Worm (Caenorhabditis elegans): ENCODE measurements around the gene unc-84.

The unc-84 gene

DNA sequence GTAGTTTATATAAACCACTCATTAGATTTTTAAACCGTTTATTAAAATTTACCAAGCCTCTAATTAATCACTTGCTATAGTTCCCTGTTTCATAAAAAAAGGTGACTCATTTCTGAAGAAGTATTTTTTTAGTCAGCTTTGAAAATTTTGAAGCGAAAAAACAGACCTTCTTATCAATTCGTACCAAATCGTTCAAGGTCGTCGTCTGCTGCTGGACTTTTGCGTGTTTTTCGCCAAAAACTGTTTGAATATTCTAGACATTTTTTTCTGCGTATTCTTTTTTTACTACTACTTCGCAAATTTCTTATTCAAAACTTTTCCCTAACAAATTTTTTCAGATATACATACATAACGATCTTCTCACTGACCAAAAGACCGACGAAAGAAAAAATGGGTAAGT lies 42.3 kb upstream of the unc-84 start, which contains the start of gene cah-4:
cah-4 (plus strand) TSS at position 339 of the 400 bp plus-strand sequence.
- TF ChIP-seq efl-1 (GFP tag; optimal IDR thresholded peaks at IDR 0.05) (no peak), dpff-1 (tag; optimal IDR thresholded peaks at IDR 0.05) (no peak), nhr-120 (GFP tag; IDR thresholded peaks at IDR 0.05) (no peak), rpc-1 (optimal IDR thresholded peaks at IDR 0.05) (no peak), rpc-1 (tag; optimal IDR thresholded peaks at IDR 0.05) (no peak), ama-1 (optimal IDR thresholded peaks at IDR 0.05) (peak; percentile 75), ama-1 (GFP tag; optimal IDR thresholded peaks at IDR 0.05) (no peak), madf-10 (tag; optimal IDR thresholded peaks at IDR 0.05) (no peak)

DNA sequence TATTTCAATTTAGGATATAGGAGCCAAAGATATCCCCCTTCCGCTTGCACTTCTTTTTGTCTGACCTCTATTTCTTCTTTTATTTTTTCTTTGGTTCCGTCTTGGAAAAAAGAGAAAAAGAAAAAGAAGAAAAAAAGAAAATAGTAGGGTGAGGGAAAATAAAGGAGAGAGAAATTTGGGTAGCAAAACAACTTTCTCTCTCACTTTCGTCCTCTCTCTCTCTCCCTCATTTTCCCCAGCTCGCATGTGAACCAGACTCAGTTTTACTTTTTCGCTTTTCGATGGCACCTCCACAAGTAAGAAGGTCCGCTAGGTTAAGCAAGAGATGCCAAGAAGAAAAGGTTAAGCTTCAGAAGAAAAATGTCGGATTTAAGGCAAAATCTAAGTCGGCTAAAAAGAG lies 41.8 kb upstream of the unc-84 start:
- TF ChIP-seq ama-1 (optimal IDR thresholded peaks at IDR 0.05) (peak; percentile 88), ama-1 (GFP tag; optimal IDR thresholded peaks at IDR 0.05) (no peak), pbrm-1 (GFP tag; IDR thresholded peaks at IDR 0.05) (no peak), egrh-3 (GFP tag; IDR thresholded peaks at IDR 0.05) (no peak), hmg-1.2 (GFP tag; IDR thresholded peaks at IDR 0.05) (0 out of 2 replicates have a peak, but pooled peaks have one; percentile 13), lin-40 (tag; optimal IDR thresholded peaks at IDR 0.05) (no peak), F52B5.7 (tag; optimal IDR thresholded peaks at IDR 0.05) (no peak), K12H6.12 (tag; optimal IDR thresholded peaks at IDR 0.05) (no peak), nfyb-1 (GFP tag; IDR thresholded peaks at IDR 0.05) (0 out of 2 replicates have a peak, but pooled peaks have one; percentile 31)

DNA sequence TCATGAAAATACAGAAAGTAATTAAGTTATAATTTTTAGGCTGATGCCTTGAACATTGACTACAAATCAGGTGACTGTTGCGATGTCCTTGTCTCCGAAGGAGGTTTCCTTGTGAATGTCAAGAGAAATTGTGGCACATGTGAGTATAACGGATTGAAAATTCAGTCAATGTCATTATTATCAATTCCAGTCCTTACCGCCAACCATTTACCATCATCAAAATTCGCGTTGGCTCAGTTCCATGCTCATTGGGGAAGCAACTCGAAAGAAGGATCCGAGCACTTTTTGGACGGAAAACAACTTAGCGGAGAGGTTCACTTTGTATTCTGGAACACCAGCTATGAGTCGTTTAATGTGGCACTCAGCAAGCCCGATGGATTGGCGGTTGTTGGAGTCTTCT lies 41.2 kb upstream of the unc-84 start:
- TF ChIP-seq fkh-3 (tag; optimal IDR thresholded peaks at IDR 0.05) = peak; percentile 4
- no peak for TF ChIP-seq ztf-18 (tag; optimal IDR thresholded peaks at IDR 0.05)
- peak; percentile 83 for TF ChIP-seq ama-1 (optimal IDR thresholded peaks at IDR 0.05)
- no peak for TF ChIP-seq ama-1 (GFP tag; optimal IDR thresholded peaks at IDR 0.05)

DNA sequence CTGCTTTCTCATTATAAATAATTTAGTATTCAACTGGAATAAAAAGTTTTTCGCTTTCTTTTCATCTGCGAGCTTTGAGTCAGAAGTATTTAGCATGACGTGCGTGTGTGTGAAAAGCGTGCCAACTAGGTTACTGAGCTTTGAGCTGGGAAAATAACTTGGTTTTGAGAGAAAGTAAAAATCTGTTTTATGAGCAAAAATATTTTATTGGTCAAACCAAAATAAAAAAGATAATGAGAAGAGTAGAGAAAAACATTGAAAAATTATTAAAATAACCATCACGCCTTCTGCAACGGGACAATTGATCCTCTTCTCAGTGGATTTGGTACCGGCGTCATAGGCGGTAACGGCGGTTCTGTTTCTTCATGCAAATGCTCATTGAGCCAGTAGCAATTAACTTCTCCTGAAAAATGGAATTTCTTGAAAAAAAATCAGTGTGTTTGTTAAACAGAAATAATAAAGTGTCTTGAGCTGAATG lies 40.0 kb upstream of the unc-84 start:
- TF ChIP-seq C06A6.2 (GFP tag; conservative IDR thresholded peaks at IDR 0.05) = 0 out of 2 replicates have a peak, but pooled peaks have one; percentile 16
- 0 out of 2 replicates have a peak, but pooled peaks have one; percentile 13 for TF ChIP-seq madf-3 (GFP tag; IDR thresholded peaks at IDR 0.05)
- TF ChIP-seq lin-40 (tag; optimal IDR thresholded peaks at IDR 0.05) = peak; percentile 16
- peak; percentile 76 for TF ChIP-seq ama-1 (optimal IDR thresholded peaks at IDR 0.05)
- no peak for TF ChIP-seq ama-1 (GFP tag; optimal IDR thresholded peaks at IDR 0.05)
- TF ChIP-seq Y53G8AR.9 (GFP tag; conservative IDR thresholded peaks at IDR 0.05) = 0 out of 2 replicates have a peak, but pooled peaks have one; percentile 70
- TF ChIP-seq ztf-26 (tag; optimal IDR thresholded peaks at IDR 0.05) = peak; percentile 54
- no peak for TF ChIP-seq B0035.1 (tag; optimal IDR thresholded peaks at IDR 0.05)
- no peak for TF ChIP-seq rcor-1 (GFP tag; IDR thresholded peaks at IDR 0.05)
- TF ChIP-seq K11D2.4 (GFP tag; IDR thresholded peaks at IDR 0.05) = peak; percentile 36; the same call in 1 of the 2 replicates
- TF ChIP-seq zim-3 (tag; optimal IDR thresholded peaks at IDR 0.05) = peak; percentile 34
- TF ChIP-seq B0336.3 (GFP tag; IDR thresholded peaks at IDR 0.05) = no peak

DNA sequence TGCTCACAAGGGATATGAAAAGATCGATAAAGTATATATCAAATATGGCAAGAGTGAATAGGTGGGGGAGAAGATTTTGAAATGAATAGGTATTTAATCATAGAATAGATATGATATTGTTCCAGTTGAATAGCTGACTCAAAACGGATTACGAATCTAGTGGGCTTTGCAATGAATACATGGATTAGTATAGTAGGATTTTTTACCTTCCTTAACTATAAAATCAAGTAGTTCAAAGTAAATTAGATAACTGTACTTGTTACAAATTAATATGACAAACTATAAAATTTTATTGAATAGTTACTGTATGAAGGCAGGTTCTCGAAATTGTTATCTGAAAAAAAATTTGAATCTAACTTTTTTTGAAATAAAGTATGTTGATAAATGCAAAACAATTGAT lies 33.7 kb upstream of the unc-84 start, which contains the start of gene odr-1:
odr-1 (minus strand) TSS at position 101 of the 400 bp plus-strand sequence.
- TF ChIP-seq ccch-3 (GFP tag; optimal IDR thresholded peaks at IDR 0.05) (no peak), cebp-2 (GFP tag; IDR thresholded peaks at IDR 0.05) (no peak), tbx-9 (tag; optimal IDR thresholded peaks at IDR 0.05; ENCODE audit: borderline replicate concordance) (no peak), ets-4 (GFP tag; optimal IDR thresholded peaks at IDR 0.05) (no peak), snpc-3.4 (tag; optimal IDR thresholded peaks at IDR 0.05) (no peak), zim-3 (tag; optimal IDR thresholded peaks at IDR 0.05) (no peak), attf-6 (GFP tag; IDR thresholded peaks at IDR 0.05) (no peak), hmg-20 (GFP tag; IDR thresholded peaks at IDR 0.05) (no peak), ceh-91 (GFP tag; IDR thresholded peaks at IDR 0.05) (no peak), chd-7 (tag; optimal IDR thresholded peaks at IDR 0.05) (no peak), pbrm-1 (GFP tag; IDR thresholded peaks at IDR 0.05) (no peak)
